Fruit fly (Drosophila melanogaster) whole organism, wandering third instar larva: ENCODE data around the gene CG10877.

Source experiments
- lola ChIP-seq: fragments of >200 bp; optimal IDR thresholded peaks from 2 replicates; lab custom pipeline; 2017; ENCODE audit warnings: missing biosample characterization, missing genetic modification characterization
- usp ChIP-seq: fragments of >200 bp; optimal IDR thresholded peaks from 2 replicates; lab custom pipeline; 2017; ENCODE audit warnings: missing biosample characterization, missing genetic modification characterization

DNA sequence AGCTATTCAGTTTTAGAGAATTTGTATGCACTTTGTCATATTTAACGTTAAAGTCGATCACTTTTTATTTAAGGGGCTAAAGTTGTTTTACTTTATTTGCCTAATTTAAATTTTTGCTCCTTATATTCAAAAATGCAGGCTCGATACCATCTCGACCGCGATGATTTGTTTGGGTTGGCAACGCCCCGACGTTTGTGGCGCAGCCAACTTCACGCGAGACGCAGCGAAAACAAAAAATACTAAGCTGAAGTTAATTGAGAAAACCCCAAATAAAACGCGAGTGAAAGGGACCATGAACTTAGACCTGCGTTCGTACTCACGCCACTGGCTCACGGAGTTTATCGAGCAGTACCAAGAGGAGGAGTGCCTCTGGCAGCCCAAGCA, 5.8 kb downstream of the CG10877 start:
- TF ChIP-seq lola (GFP tag; lab: Kevin White, UChicago) (no peak), usp (GFP tag; lab: Kevin White, UChicago) (no peak)
